Fruit fly (Drosophila melanogaster): Measurements from ENCODE around the gene CG13970.

Gene CG13970

dm6 chr2L:20075234-20075803 lies 28.6 kb downstream of the CG13970 start, which contains the start of the genes pr and neb (continued):
- TF ChIP-seq CG16813 (GFP tag; IDR thresholded peaks at IDR 0.05; ENCODE audit: partially characterized antibody) (peak; percentile 38; the same call in 1 of the 3 replicates), CG32772 (GFP tag; IDR thresholded peaks at IDR 0.05) (peak; percentile 77), lab (GFP tag; optimal IDR thresholded peaks at IDR 0.05) (peak; percentile 25), CG11560 (tag; IDR thresholded peaks at IDR 0.05) (no peak), CG17829 (tag; optimal IDR thresholded peaks at IDR 0.05) (peak; percentile 35), HHEX (GFP tag; optimal IDR thresholded peaks at IDR 0.05) (no peak), en (GFP tag; optimal IDR thresholded peaks at IDR 0.05) (no peak), MESR4 (GFP tag; optimal IDR thresholded peaks at IDR 0.05) (peak; percentile 49), Mes4 (GFP tag; optimal IDR thresholded peaks at IDR 0.05) (no peak), tup (GFP tag; optimal IDR thresholded peaks at IDR 0.05) (peak; percentile 54), kni (GFP tag; optimal IDR thresholded peaks at IDR 0.05) (no peak), CG7745 (tag; optimal IDR thresholded peaks at IDR 0.05) (no peak), Hr78 (GFP tag; optimal IDR thresholded peaks at IDR 0.05) (no peak), caup (GFP tag; optimal IDR thresholded peaks at IDR 0.05; ENCODE audit: severe bottlenecking) (peak; percentile 41), mam (GFP tag; optimal IDR thresholded peaks at IDR 0.05) (peak; percentile 4), pum (GFP tag; optimal IDR thresholded peaks at IDR 0.05) (no peak), Myb (GFP tag; optimal IDR thresholded peaks at IDR 0.05) (peak; percentile 2), CG12071 (GFP tag; optimal IDR thresholded peaks at IDR 0.05) (no peak), CG17361 (GFP tag; IDR thresholded peaks at IDR 0.05) (0 out of 3 replicates have a peak, but pooled peaks have one; percentile 36), CG14050 (GFP tag; IDR thresholded peaks at IDR 0.05) (peak; percentile 63; the same call in 2 of the 3 replicates), CG11398 (GFP tag; optimal IDR thresholded peaks at IDR 0.05) (no peak), Sox102F (GFP tag; optimal IDR thresholded peaks at IDR 0.05) (peak; percentile 67), Deaf1 (tag; optimal IDR thresholded peaks at IDR 0.05) (peak; percentile 34), CG4424 (GFP tag; optimal IDR thresholded peaks at IDR 0.05) (no peak), psq (GFP tag; optimal IDR thresholded peaks at IDR 0.05) (no peak), vnd (GFP tag; IDR thresholded peaks at IDR 0.05; ENCODE audit: partially characterized antibody) (no peak), Ravus (GFP tag; IDR thresholded peaks at IDR 0.05) (no peak; the same call in 1 of the 2 replicates), Hey (tag; optimal IDR thresholded peaks at IDR 0.05) (no peak), Gsc (GFP tag; IDR thresholded peaks at IDR 0.05) (no peak), CG11093 (GFP tag; IDR thresholded peaks at IDR 0.05) (no peak), Ssrp (tag; optimal IDR thresholded peaks at IDR 0.05) (peak; percentile 37), CG4404 (GFP tag; IDR thresholded peaks at IDR 0.05) (no peak), btn (GFP tag; optimal IDR thresholded peaks at IDR 0.05) (no peak), CG4707 (GFP tag; optimal IDR thresholded peaks at IDR 0.05) (no peak), E2f1 (GFP tag; IDR thresholded peaks at IDR 0.05) (no peak), CG12942 (GFP tag; optimal IDR thresholded peaks at IDR 0.05) (peak; percentile 51), sim (GFP tag; IDR thresholded peaks at IDR 0.05) (no peak), ac (GFP tag; optimal IDR thresholded peaks at IDR 0.05) (no peak), Hsf (GFP tag; optimal IDR thresholded peaks at IDR 0.05) (peak; percentile 25), jing (GFP tag; optimal IDR thresholded peaks at IDR 0.05) (no peak), CTCF (GFP tag; optimal IDR thresholded peaks at IDR 0.05) (no peak), CG14965 (GFP tag; optimal IDR thresholded peaks at IDR 0.05; ENCODE audit: borderline replicate concordance) (no peak), Side (GFP tag; optimal IDR thresholded peaks at IDR 0.05) (no peak), CG8765 (GFP tag; IDR thresholded peaks at IDR 0.05) (no peak), corto (GFP tag; optimal IDR thresholded peaks at IDR 0.05) (no peak), shn (GFP tag; optimal IDR thresholded peaks at IDR 0.05) (no peak), Nf-YC (tag; optimal IDR thresholded peaks at IDR 0.05) (peak; percentile 49), sens-2 (GFP tag; IDR thresholded peaks at IDR 0.05) (no peak), CG13775 (GFP tag; optimal IDR thresholded peaks at IDR 0.05) (peak; percentile 47), eve (GFP tag; optimal IDR thresholded peaks at IDR 0.05) (peak in 1 of 2 experiments; percentile 2), HLH4C (GFP tag; IDR thresholded peaks at IDR 0.05; ENCODE audit: partially characterized antibody) (peak; percentile 64)

Measured in whole organism, embryonic.